Fruit fly (Drosophila melanogaster) whole organism, embryonic: Measurements from ENCODE around the gene Mpc1.

Experiments used
- Adf1 ChIP-seq: fragments of 200-800 bp; sonication (Bioruptor generic); IDR thresholded peaks from 2 replicates; pipeline ENCODE4 v1.3.6; 2022; ENCODE audit warnings: missing biosample characterization, missing genetic modification characterization
- Atf6 ChIP-seq: fragments of 200-800 bp; sonication (Bioruptor generic); IDR thresholded peaks from 2 replicates; pipeline ENCODE4 v1.3.6; 2022; ENCODE audit warnings: missing biosample characterization, missing genetic modification characterization
- B-H2 ChIP-seq: fragments of 200-800 bp; sonication (Bioruptor generic); optimal IDR thresholded peaks from 2 replicates; lab custom pipeline; 2018; ENCODE audit warnings: missing biosample characterization, mild to moderate bottlenecking, missing genetic modification characterization
- CG10274 ChIP-seq: fragments of 200-800 bp; sonication (Bioruptor generic); optimal IDR thresholded peaks from 3 replicates; lab custom pipeline; 2017; ENCODE audit warnings: missing biosample characterization, mild to moderate bottlenecking, missing genetic modification characterization
- CG10321 ChIP-seq: fragments of 200-800 bp; sonication (Bioruptor generic); IDR thresholded peaks from 2 replicates; pipeline ENCODE4 v1.3.6; 2022; ENCODE audit warnings: missing biosample characterization, missing genetic modification characterization
- CG11456 ChIP-seq: fragments of 200-800 bp; sonication (Bioruptor generic); IDR thresholded peaks from 3 replicates; pipeline ENCODE4 v1.3.6; 2022; ENCODE audit warnings: missing biosample characterization, missing genetic modification characterization
- CG11504 ChIP-seq: fragments of 200-800 bp; sonication (Bioruptor generic); optimal IDR thresholded peaks from 3 replicates; lab custom pipeline; 2019; ENCODE audit warnings: missing biosample characterization, mild to moderate bottlenecking, missing genetic modification characterization, moderate library complexity
- CG12104 ChIP-seq: fragments of 200-800 bp; sonication (Bioruptor generic); optimal IDR thresholded peaks from 3 replicates; lab custom pipeline; 2016; ENCODE audit warnings: missing biosample characterization, missing genetic modification characterization
- CG12942 ChIP-seq: fragments of 200-800 bp; sonication (Bioruptor generic); optimal IDR thresholded peaks from 3 replicates; lab custom pipeline; 2016; ENCODE audit warnings: missing biosample characterization, missing genetic modification characterization
- CG13296 ChIP-seq: fragments of 200-800 bp; sonication (Bioruptor generic); optimal IDR thresholded peaks from 3 replicates; lab custom pipeline; 2018; ENCODE audit warnings: missing biosample characterization, mild to moderate bottlenecking, missing genetic modification characterization
- CG13624 ChIP-seq: fragments of 200-800 bp; sonication (Bioruptor generic); optimal IDR thresholded peaks from 2 replicates; lab custom pipeline; 2016; ENCODE audit warnings: missing biosample characterization, missing genetic modification characterization
- CG17568 ChIP-seq: fragments of 200-800 bp; sonication (Bioruptor generic); optimal IDR thresholded peaks from 2 replicates; lab custom pipeline; 2018; ENCODE audit warnings: missing biosample characterization, mild to moderate bottlenecking, missing genetic modification characterization, moderate library complexity
- CG2129 ChIP-seq: fragments of 200-800 bp; sonication (Bioruptor generic); IDR thresholded peaks from 2 replicates; pipeline ENCODE4 v1.3.6; 2022; ENCODE audit warnings: missing biosample characterization, missing genetic modification characterization; ENCODE audit not compliant: partially characterized antibody
- CG2678 ChIP-seq: fragments of 200-800 bp; sonication (Bioruptor generic); optimal IDR thresholded peaks from 3 replicates; lab custom pipeline; 2019; ENCODE audit warnings: missing biosample characterization, mild to moderate bottlenecking, missing genetic modification characterization, moderate library complexity
- CG3065 ChIP-seq: fragments of 200-800 bp; sonication (Bioruptor generic); optimal IDR thresholded peaks from 2 replicates; lab custom pipeline; 2016; ENCODE audit warnings: missing biosample characterization, missing genetic modification characterization
- CG3163 ChIP-seq: fragments of 200-800 bp; sonication (Bioruptor generic); optimal IDR thresholded peaks from 3 replicates; lab custom pipeline; 2016; ENCODE audit warnings: missing biosample characterization, missing genetic modification characterization
- CG32767 ChIP-seq: fragments of 200-800 bp; sonication (Bioruptor generic); IDR thresholded peaks from 2 replicates; pipeline ENCODE4 v1.3.6; 2022; ENCODE audit warnings: missing biosample characterization, missing genetic modification characterization
- CG7786 ChIP-seq: fragments of 200-800 bp; sonication (Bioruptor generic); optimal IDR thresholded peaks from 2 replicates; lab custom pipeline; 2016; ENCODE audit warnings: missing biosample characterization, missing genetic modification characterization
- CG7839 ChIP-seq: fragments of 200-800 bp; sonication (Bioruptor generic); optimal IDR thresholded peaks from 3 replicates; lab custom pipeline; 2018; ENCODE audit warnings: missing biosample characterization, mild to moderate bottlenecking, missing genetic modification characterization, moderate library complexity
- CG7987 ChIP-seq: fragments of 200-800 bp; sonication (Bioruptor generic); optimal IDR thresholded peaks from 2 replicates; lab custom pipeline; 2018; ENCODE audit warnings: missing biosample characterization, mild to moderate bottlenecking, missing genetic modification characterization, moderate library complexity
- CG8290 ChIP-seq, 3 experiments: fragments of 200-800 bp; sonication (Bioruptor generic); optimal IDR thresholded peaks; 2 replicates each; lab custom pipeline; 2016 to 2019; ENCODE audit warnings: missing biosample characterization in 3 of 3, missing genetic modification characterization in 3 of 3, mild to moderate bottlenecking in 2 of 3, moderate library complexity in 1 of 3
- CG9817 ChIP-seq: fragments of 200-800 bp; sonication (Bioruptor generic); optimal IDR thresholded peaks from 2 replicates; lab custom pipeline; 2018; ENCODE audit warnings: missing biosample characterization, mild to moderate bottlenecking, missing genetic modification characterization, moderate library complexity
- CG9876 ChIP-seq: fragments of 200-800 bp; sonication (Bioruptor generic); optimal IDR thresholded peaks from 2 replicates; lab custom pipeline; 2016; ENCODE audit warnings: missing biosample characterization, missing genetic modification characterization
- CG9932 ChIP-seq: fragments of 200-800 bp; sonication (Bioruptor generic); IDR thresholded peaks from 2 replicates; pipeline ENCODE4 v1.3.6; 2022; ENCODE audit warnings: missing biosample characterization, missing genetic modification characterization
- CkIIα-i1 ChIP-seq: fragments of 200-800 bp; sonication (Bioruptor generic); IDR thresholded peaks from 2 replicates; pipeline ENCODE4 v1.3.6; 2022; ENCODE audit warnings: missing biosample characterization, missing genetic modification characterization
- E2f1 ChIP-seq: fragments of 200-800 bp; sonication (Bioruptor generic); IDR thresholded peaks from 2 replicates; pipeline ENCODE4 v1.3.6; 2022; ENCODE audit warnings: missing biosample characterization, missing genetic modification characterization
- Hr3 ChIP-seq: fragments of 200-800 bp; sonication (Bioruptor generic); optimal IDR thresholded peaks from 3 replicates; lab custom pipeline; 2016; ENCODE audit warnings: missing biosample characterization, missing genetic modification characterization
- NC2α ChIP-seq: fragments of 200-800 bp; sonication (Bioruptor generic); optimal IDR thresholded peaks from 2 replicates; lab custom pipeline; 2016; ENCODE audit warnings: missing biosample characterization, missing genetic modification characterization
- Neu2 ChIP-seq: fragments of 200-800 bp; sonication (Bioruptor generic); optimal IDR thresholded peaks from 3 replicates; lab custom pipeline; 2016; ENCODE audit warnings: missing biosample characterization, missing genetic modification characterization, borderline replicate concordance
- Pdp1 ChIP-seq, 2 experiments: fragments of 200-800 bp; sonication (Bioruptor generic); optimal IDR thresholded peaks; 3 replicates each; lab custom pipeline; 2016; ENCODE audit warnings: missing biosample characterization in 2 of 2, missing genetic modification characterization in 2 of 2, mild to moderate bottlenecking in 1 of 2, moderate library complexity in 1 of 2
- Stat92E ChIP-seq, 3 experiments: fragments of >200 bp in 2 of 3; fragments of 200-800 bp in 1 of 3; sonication (Bioruptor generic) in 1 of 3; optimal IDR thresholded peaks; 2 replicates each; lab custom pipeline; 2017 to 2019; ENCODE audit warnings: missing biosample characterization in 3 of 3, missing genetic modification characterization in 3 of 3, mild to moderate bottlenecking in 1 of 3, moderate library complexity in 1 of 3
- Trl ChIP-seq, 3 experiments: fragments of >200 bp in 2 of 3; fragments of 200-800 bp in 1 of 3; sonication (Bioruptor generic) in 1 of 3; optimal IDR thresholded peaks; 2 replicates in 1 of 3; 3 replicates in 2 of 3; lab custom pipeline; 2016 to 2017; ENCODE audit warnings: missing biosample characterization in 1 of 3, missing genetic modification characterization in 1 of 3
- caup ChIP-seq: fragments of 200-800 bp; sonication (Bioruptor generic); optimal IDR thresholded peaks from 3 replicates; lab custom pipeline; 2017; ENCODE audit warnings: missing biosample characterization, mild to moderate bottlenecking, missing genetic modification characterization, moderate library complexity; ENCODE audit not compliant: severe bottlenecking
- chinmo ChIP-seq: fragments of 200-800 bp; sonication (Bioruptor generic); IDR thresholded peaks from 4 replicates; pipeline ENCODE4 v1.3.6; 2022; ENCODE audit warnings: missing biosample characterization, missing genetic modification characterization; ENCODE audit not compliant: partially characterized antibody
- ci ChIP-seq: fragments of 200-800 bp; sonication (Bioruptor generic); IDR thresholded peaks from 3 replicates; pipeline ENCODE4 v1.3.6; 2022; ENCODE audit warnings: missing biosample characterization, missing genetic modification characterization
- ewg ChIP-seq: fragments of 200-800 bp; sonication (Bioruptor generic); optimal IDR thresholded peaks from 3 replicates; lab custom pipeline; 2017; ENCODE audit warnings: mild to moderate bottlenecking, missing biosample characterization, missing genetic modification reagents, missing genetic modification characterization
- exex ChIP-seq: fragments of 200-800 bp; sonication (Bioruptor generic); optimal IDR thresholded peaks from 4 replicates; lab custom pipeline; 2018; ENCODE audit warnings: missing biosample characterization, mild to moderate bottlenecking, missing genetic modification characterization, moderate library complexity
- grau ChIP-seq: fragments of 200-800 bp; optimal IDR thresholded peaks from 3 replicates; lab custom pipeline; 2019; ENCODE audit warnings: missing biosample characterization, mild to moderate bottlenecking, missing genetic modification characterization, moderate library complexity
- gro ChIP-seq: fragments of 200-800 bp; sonication (Bioruptor generic); optimal IDR thresholded peaks from 2 replicates; lab custom pipeline; 2016; ENCODE audit warnings: missing biosample characterization, missing genetic modification characterization
- lab ChIP-seq: fragments of 200-800 bp; sonication (Bioruptor generic); optimal IDR thresholded peaks from 3 replicates; lab custom pipeline; 2017; ENCODE audit warnings: missing biosample characterization, missing genetic modification characterization, mild to moderate bottlenecking, moderate library complexity, missing genetic modification reagents
- lbe ChIP-seq: fragments of 200-800 bp; sonication (Bioruptor generic); optimal IDR thresholded peaks from 2 replicates; lab custom pipeline; 2016; ENCODE audit warnings: missing biosample characterization, mild to moderate bottlenecking, missing genetic modification characterization
- lilli ChIP-seq: fragments of 200-800 bp; sonication (Bioruptor generic); optimal IDR thresholded peaks from 3 replicates; lab custom pipeline; 2016; ENCODE audit warnings: missing biosample characterization, missing genetic modification characterization
- odd ChIP-seq: fragments of 200-800 bp; sonication (Bioruptor generic); optimal IDR thresholded peaks from 2 replicates; lab custom pipeline; 2017; ENCODE audit warnings: missing biosample characterization, mild to moderate bottlenecking, missing genetic modification characterization
- sd ChIP-seq: fragments of 200-800 bp; sonication (Bioruptor generic); optimal IDR thresholded peaks from 3 replicates; lab custom pipeline; 2018; ENCODE audit warnings: missing biosample characterization, mild to moderate bottlenecking, missing genetic modification characterization, moderate library complexity
- slbo ChIP-seq: fragments of 200-800 bp; sonication (Bioruptor generic); IDR thresholded peaks from 2 replicates; pipeline ENCODE4 v1.3.6; 2022; ENCODE audit warnings: missing biosample characterization, missing genetic modification characterization
- so ChIP-seq: fragments of 200-800 bp; sonication (Bioruptor generic); IDR thresholded peaks from 3 replicates; pipeline ENCODE4 v1.3.6; 2022; ENCODE audit warnings: missing biosample characterization, missing genetic modification characterization
- sob ChIP-seq: fragments of 200-800 bp; sonication (Bioruptor generic); IDR thresholded peaks from 2 replicates; pipeline ENCODE4 v1.3.6; 2022; ENCODE audit warnings: missing biosample characterization, missing genetic modification characterization
- zfh1 ChIP-seq: fragments of 200-800 bp; sonication (Bioruptor generic); IDR thresholded peaks from 3 replicates; pipeline ENCODE4 v1.3.6; 2022; ENCODE audit warnings: missing biosample characterization, missing genetic modification characterization

Mpc1 gene

dm6 chr3R:18916715-18917253, 11.7 kb downstream of the Mpc1 start:
- TF ChIP-seq NC2α (no peak), ewg (GFP tag; lab: Kevin White, UChicago) (no peak), sob (GFP tag; lab: Robert Waterston, UW) (no peak), CG3163 (peak; percentile 75), CG9932 (GFP tag; lab: Robert Waterston, UW) (peak; percentile 27; the same call in 1 of the 2 replicates), CG13624 (GFP tag; lab: Kevin White, UChicago) (peak; percentile 25), CG2129 (no peak), CG2678 (peak; percentile 45), CG7987 (GFP tag; lab: Kevin White, UChicago) (peak; percentile 69), CG12104 (GFP tag; lab: Kevin White, UChicago) (no peak), CG10274 (GFP tag; lab: Kevin White, UChicago) (no peak), CG8290 (GFP tag; optimal IDR thresholded peaks at IDR 0.05; lab: Kevin White, UChicago) (no peak), CG8290 (tag; optimal IDR thresholded peaks at IDR 0.05; lab: Kevin White, UChicago) (peak in 1 of 2 experiments; percentile 25), CG10321 (no peak), B-H2 (GFP tag; lab: Kevin White, UChicago) (peak; percentile 57), grau (tag; lab: Kevin White, UChicago) (peak; percentile 23), CG13296 (peak; percentile 25), E2f1 (GFP tag; lab: Robert Waterston, UW) (no peak), Atf6 (GFP tag; lab: Robert Waterston, UW) (peak; percentile 40; the same call in 1 of the 2 replicates), sd (tag; lab: Kevin White, UChicago) (peak; percentile 83), CG12942 (GFP tag; lab: Kevin White, UChicago) (no peak), Pdp1 (GFP tag; optimal IDR thresholded peaks at IDR 0.05; lab: Kevin White, UChicago) (no peak), CG7786 (no peak), CG3065 (no peak), odd (GFP tag; lab: Kevin White, UChicago) (peak; percentile 14), chinmo (GFP tag; lab: Robert Waterston, UW) (peak; percentile 93; the same call in 3 of the 4 replicates), caup (GFP tag; lab: Kevin White, UChicago) (peak; percentile 45), CG17568 (peak; percentile 1), lilli (GFP tag; lab: Kevin White, UChicago) (peak; percentile 28), gro (GFP tag; lab: Kevin White, UChicago) (peak; percentile 58), CG32767 (GFP tag; lab: Robert Waterston, UW) (peak; percentile 42; the same call in 1 of the 2 replicates), Neu2 (GFP tag; lab: Kevin White, UChicago) (no peak), CG9876 (GFP tag; lab: Kevin White, UChicago) (no peak), lbe (GFP tag; lab: Kevin White, UChicago) (peak; percentile 73), ci (GFP tag; lab: Robert Waterston, UW) (no peak), Adf1 (peak; percentile 17; the same call in 1 of the 2 replicates), CG9817 (tag; lab: Kevin White, UChicago) (no peak), CG11456 (no peak), CG7839 (tag; lab: Kevin White, UChicago) (no peak), slbo (GFP tag; lab: Robert Waterston, UW) (0 out of 2 replicates have a peak, but pooled peaks have one; percentile 15), CG11504 (tag; lab: Kevin White, UChicago) (peak; percentile 78), zfh1 (GFP tag; lab: Robert Waterston, UW) (no peak), CkIIα-i1 (no peak), so (GFP tag; lab: Robert Waterston, UW) (peak; percentile 14; the same call in 1 of the 3 replicates), exex (peak; percentile 95), Stat92E (GFP tag; optimal IDR thresholded peaks at IDR 0.05; lab: Kevin White, UChicago) (peak in 1 of 3 experiments; percentile 54), Trl (optimal IDR thresholded peaks at IDR 0.05; lab: Kevin White, UChicago) (peak; percentile 58 to 69), Trl (GFP tag; optimal IDR thresholded peaks at IDR 0.05; lab: Kevin White, UChicago) (no peak), lab (GFP tag; lab: Kevin White, UChicago) (peak; percentile 77), Hr3 (GFP tag; lab: Kevin White, UChicago) (no peak)
